Fruit fly (Drosophila melanogaster) whole organism, pupa: ENCODE data around the gene Obp73a.

ENCODE experiments used
- CG14655 ChIP-seq: fragments of 200-800 bp; sonication (Bioruptor generic); optimal IDR thresholded peaks from 3 replicates; lab custom pipeline; 2017; ENCODE audit warnings: mild to moderate bottlenecking, missing biosample characterization, missing genetic modification reagents, missing genetic modification characterization
- CG15710 ChIP-seq: fragments of 200-800 bp; sonication (Bioruptor generic); optimal IDR thresholded peaks from 2 replicates; lab custom pipeline; 2018; ENCODE audit warnings: missing biosample characterization, mild to moderate bottlenecking, missing genetic modification characterization, moderate library complexity

dm6 chr3L:16984813-16985387 lies 40.7 kb downstream of the Obp73a start:
- TF ChIP-seq CG15710 (tag; lab: Kevin White, UChicago) (no peak), CG14655 (GFP tag; lab: Kevin White, UChicago) (no peak)
